Worm (Caenorhabditis elegans) whole organism, late embryonic: ENCODE measurements around the gene kin-20.
A peak's percentile ranks its signal among the peaks of the same experiment; 100 is the strongest.

Experiments
- F13H6.1 ChIP-seq: sonication (generic microtip); optimal IDR thresholded peaks from 2 replicates; lab custom pipeline; 2016; ENCODE audit warnings: missing genetic modification characterization, missing compliant biosample characterization
- K02D7.2 ChIP-seq: sonication (generic microtip); optimal IDR thresholded peaks from 2 replicates; lab custom pipeline; 2017; ENCODE audit warnings: mild to moderate bottlenecking, missing genetic modification characterization, missing compliant biosample characterization
- K09A11.1 ChIP-seq: sonication (generic microtip); optimal IDR thresholded peaks from 2 replicates; lab custom pipeline; 2017; ENCODE audit warnings: antibody characterized with exemption, mild to moderate bottlenecking, missing genetic modification characterization, missing compliant biosample characterization; ENCODE audit not compliant: insufficient read depth
- T23F11.4 ChIP-seq: fragments of 200-800 bp; sonication (Bioruptor generic); optimal IDR thresholded peaks from 2 replicates; lab custom pipeline; 2018; ENCODE audit warnings: mild to moderate bottlenecking, missing genetic modification characterization, missing compliant biosample characterization
- ama-1 ChIP-seq: fragments of 150-350 bp; optimal IDR thresholded peaks from 2 replicates; lab custom pipeline; 2014
- ceh-14 ChIP-seq: sonication (generic microtip); optimal IDR thresholded peaks from 2 replicates; lab custom pipeline; 2016; ENCODE audit warnings: missing genotype, missing genetic modification characterization, missing compliant biosample characterization
- ceh-22 ChIP-seq: sonication (generic microtip); optimal IDR thresholded peaks from 2 replicates; lab custom pipeline; 2017; ENCODE audit warnings: missing biosample characterization, missing genetic modification characterization
- ceh-24 ChIP-seq: sonication (generic microtip); optimal IDR thresholded peaks from 2 replicates; lab custom pipeline; 2016; ENCODE audit warnings: mild to moderate bottlenecking, missing genetic modification characterization, missing compliant biosample characterization
- ceh-30 ChIP-seq: fragments of 150-350 bp; optimal IDR thresholded peaks from 2 replicates; lab custom pipeline; 2014; ENCODE audit warnings: missing biosample characterization, missing genetic modification characterization
- ceh-34 ChIP-seq: sonication (generic microtip); optimal IDR thresholded peaks from 2 replicates; lab custom pipeline; 2016; ENCODE audit warnings: mild to moderate bottlenecking, missing genetic modification characterization, missing compliant biosample characterization
- ceh-6 ChIP-seq: fragments of 200-800 bp; sonication (Bioruptor generic); optimal IDR thresholded peaks from 2 replicates; lab custom pipeline; 2018; ENCODE audit warnings: mild to moderate bottlenecking, missing genetic modification characterization, missing compliant biosample characterization
- che-1 ChIP-seq: sonication (generic microtip); optimal IDR thresholded peaks from 2 replicates; lab custom pipeline; 2016; ENCODE audit warnings: mild to moderate bottlenecking, missing genetic modification characterization, missing compliant biosample characterization
- dmd-4 ChIP-seq: sonication (generic microtip); optimal IDR thresholded peaks from 2 replicates; lab custom pipeline; 2016; ENCODE audit warnings: borderline replicate concordance, missing genetic modification characterization, missing compliant biosample characterization
- elt-2 ChIP-seq: sonication (generic microtip); optimal IDR thresholded peaks from 2 replicates; lab custom pipeline; 2016; ENCODE audit warnings: missing genetic modification reagents, missing genetic modification characterization, missing compliant biosample characterization
- elt-4 ChIP-seq: sonication (generic microtip); optimal IDR thresholded peaks from 2 replicates; lab custom pipeline; 2016; ENCODE audit warnings: missing genetic modification characterization, missing compliant biosample characterization
- eyg-1 ChIP-seq: sonication (generic microtip); optimal IDR thresholded peaks from 2 replicates; lab custom pipeline; 2016; ENCODE audit warnings: missing genotype, missing genetic modification characterization, missing compliant biosample characterization
- fax-1 ChIP-seq: sonication (generic microtip); optimal IDR thresholded peaks from 2 replicates; lab custom pipeline; 2016; ENCODE audit warnings: missing genotype, missing genetic modification characterization, missing compliant biosample characterization
- fkh-10 ChIP-seq: fragments of 150-350 bp; optimal IDR thresholded peaks from 2 replicates; lab custom pipeline; 2014; ENCODE audit warnings: missing biosample characterization, missing genetic modification reagents, missing genetic modification characterization
- fkh-6 ChIP-seq: sonication (generic microtip); optimal IDR thresholded peaks from 2 replicates; lab custom pipeline; 2016; ENCODE audit warnings: missing genetic modification characterization, missing compliant biosample characterization
- hlh-15 ChIP-seq: sonication (generic microtip); optimal IDR thresholded peaks from 2 replicates; lab custom pipeline; 2016; ENCODE audit warnings: missing genetic modification characterization, missing compliant biosample characterization
- hlh-30 ChIP-seq: sonication (generic microtip); optimal IDR thresholded peaks from 2 replicates; lab custom pipeline; 2017; ENCODE audit warnings: antibody characterized with exemption, missing genetic modification characterization, missing compliant biosample characterization; ENCODE audit not compliant: insufficient read depth
- hlh-6 ChIP-seq: sonication (generic microtip); optimal IDR thresholded peaks from 2 replicates; lab custom pipeline; 2016; ENCODE audit warnings: missing genotype, missing genetic modification characterization, missing compliant biosample characterization
- lim-6 ChIP-seq: sonication (generic microtip); optimal IDR thresholded peaks from 2 replicates; lab custom pipeline; 2016; ENCODE audit warnings: missing genetic modification characterization, missing compliant biosample characterization
- madf-2 ChIP-seq: sonication (generic microtip); optimal IDR thresholded peaks from 2 replicates; lab custom pipeline; 2017; ENCODE audit warnings: missing genetic modification characterization, missing compliant biosample characterization
- mec-3 ChIP-seq: sonication (generic microtip); optimal IDR thresholded peaks from 2 replicates; lab custom pipeline; 2016; ENCODE audit warnings: borderline replicate concordance, missing genetic modification characterization, missing compliant biosample characterization
- nfya-1 ChIP-seq: sonication (generic microtip); optimal IDR thresholded peaks from 2 replicates; lab custom pipeline; 2017; ENCODE audit warnings: missing genetic modification characterization, mild to moderate bottlenecking, missing compliant biosample characterization, antibody characterized with exemption, moderate library complexity
- nhr-11 ChIP-seq: fragments of 150-350 bp; optimal IDR thresholded peaks from 2 replicates; lab custom pipeline; 2014; ENCODE audit warnings: missing biosample characterization, missing genetic modification characterization
- nhr-232 ChIP-seq: sonication (generic microtip); optimal IDR thresholded peaks from 2 replicates; lab custom pipeline; 2016; ENCODE audit warnings: missing genetic modification characterization, missing compliant biosample characterization
- npax-4 ChIP-seq: sonication (generic microtip); optimal IDR thresholded peaks from 2 replicates; lab custom pipeline; 2016; ENCODE audit warnings: missing genetic modification characterization, missing compliant biosample characterization
- pag-3 ChIP-seq: sonication (generic microtip); optimal IDR thresholded peaks from 2 replicates; lab custom pipeline; 2016; ENCODE audit warnings: missing compliant biosample characterization, missing genetic modification characterization, borderline replicate concordance
- pat-9 ChIP-seq: fragments of 200-800 bp; sonication (Bioruptor generic); optimal IDR thresholded peaks from 2 replicates; lab custom pipeline; 2018; ENCODE audit warnings: mild to moderate bottlenecking, missing genetic modification characterization, moderate library complexity, missing compliant biosample characterization
- pha-2 ChIP-seq: sonication (generic microtip); optimal IDR thresholded peaks from 2 replicates; lab custom pipeline; 2017; ENCODE audit warnings: mild to moderate bottlenecking, missing genetic modification characterization, missing compliant biosample characterization
- pros-1 ChIP-seq: fragments of 150-350 bp; optimal IDR thresholded peaks from 2 replicates; lab custom pipeline; 2014; ENCODE audit warnings: missing biosample characterization, missing genetic modification reagents, missing genetic modification characterization
- sox-2 ChIP-seq: fragments of 200-800 bp; sonication (Bioruptor generic); IDR thresholded peaks from 2 replicates; pipeline ENCODE4 v1.3.6; 2022; ENCODE audit warnings: missing genetic modification reagents, missing genetic modification characterization, missing compliant biosample characterization
- tbx-2 ChIP-seq: sonication (generic microtip); optimal IDR thresholded peaks from 2 replicates; lab custom pipeline; 2016; ENCODE audit warnings: missing genetic modification characterization, missing compliant biosample characterization
- unc-55 ChIP-seq: sonication (generic microtip); optimal IDR thresholded peaks from 2 replicates; lab custom pipeline; 2017; ENCODE audit warnings: missing biosample characterization, missing genetic modification reagents, missing genetic modification characterization
- unc-86 ChIP-seq: sonication (generic microtip); optimal IDR thresholded peaks from 2 replicates; lab custom pipeline; 2016; ENCODE audit warnings: missing genetic modification characterization, missing compliant biosample characterization
- zip-5 ChIP-seq: sonication (generic microtip); optimal IDR thresholded peaks from 2 replicates; lab custom pipeline; 2016; ENCODE audit warnings: missing genetic modification characterization, missing compliant biosample characterization

Gene kin-20

DNA sequence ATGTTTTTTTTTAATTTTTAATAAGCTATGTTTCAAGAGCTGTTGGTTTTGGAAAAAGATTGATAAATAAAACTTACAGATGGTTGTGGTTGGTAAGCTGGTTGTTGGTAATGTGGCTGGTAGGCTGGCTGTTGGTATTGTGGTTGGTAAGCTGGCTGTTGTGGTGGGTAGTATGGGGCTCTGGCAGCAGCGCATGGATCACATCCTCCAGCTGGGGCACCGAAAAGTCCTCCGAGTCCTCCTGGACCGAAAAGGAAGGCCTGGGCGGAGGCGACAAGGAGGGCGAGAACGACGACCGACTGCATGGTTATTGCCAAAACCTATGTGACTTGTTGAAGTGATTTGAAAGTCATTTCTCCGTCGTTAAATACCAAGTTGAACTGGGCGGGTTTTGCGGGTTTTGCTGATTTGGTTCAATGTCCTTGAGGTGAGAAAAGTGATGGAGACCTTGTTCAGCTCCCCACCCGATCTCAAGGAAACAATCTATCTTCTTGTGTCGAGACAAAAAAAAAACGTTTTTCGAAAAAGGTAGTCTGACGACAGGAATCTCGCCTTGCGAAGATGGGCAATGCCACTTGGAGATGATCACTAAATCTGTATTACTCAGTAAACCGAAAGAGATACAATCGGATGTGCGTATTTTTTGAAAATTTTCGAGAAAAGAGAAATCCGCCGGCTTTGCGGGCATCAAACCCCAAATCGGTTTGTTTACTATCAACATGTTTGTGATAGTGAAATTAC, 17.4 kb downstream of the kin-20 start, which contains the start of gene F46F2.3:
TSS of gene F46F2.3 (minus strand) at position 341 of the 741 bp plus-strand sequence.
- no peak for TF ChIP-seq T23F11.4 (GFP tag; lab: Kevin White, UChicago)
- TF ChIP-seq fkh-6: no peak
- TF ChIP-seq ceh-6: no peak
- no peak for TF ChIP-seq ceh-22 (tag; lab: Kevin White, UChicago)
- TF ChIP-seq ceh-14: no peak
- no peak for TF ChIP-seq pha-2 (tag; lab: Kevin White, UChicago)
- TF ChIP-seq fax-1: no peak
- TF ChIP-seq hlh-6 (tag; lab: Kevin White, UChicago): no peak
- TF ChIP-seq hlh-15: no peak
- no peak for TF ChIP-seq ceh-30 (tag; lab: Kevin White, UChicago)
- TF ChIP-seq K09A11.1: no peak
- TF ChIP-seq unc-86 (tag; lab: Kevin White, UChicago): no peak
- no peak for TF ChIP-seq eyg-1
- TF ChIP-seq ceh-24 (tag; lab: Kevin White, UChicago): no peak
- TF ChIP-seq elt-4: no peak
- TF ChIP-seq nhr-11 (tag; lab: Kevin White, UChicago): no peak
- no peak for TF ChIP-seq dmd-4
- no peak for TF ChIP-seq npax-4 (tag; lab: Kevin White, UChicago)

- peak; percentile 3 for TF ChIP-seq tbx-2
- no peak for TF ChIP-seq unc-55 (GFP tag; lab: Kevin White, UChicago)
- TF ChIP-seq hlh-30 (tag; lab: Kevin White, UChicago): peak; percentile 25
- TF ChIP-seq, all 69 proteins: peak for 2
These were observed 31.0 kb downstream of the kin-20 start for ce11 chrX:15246595-15246994.

DNA sequence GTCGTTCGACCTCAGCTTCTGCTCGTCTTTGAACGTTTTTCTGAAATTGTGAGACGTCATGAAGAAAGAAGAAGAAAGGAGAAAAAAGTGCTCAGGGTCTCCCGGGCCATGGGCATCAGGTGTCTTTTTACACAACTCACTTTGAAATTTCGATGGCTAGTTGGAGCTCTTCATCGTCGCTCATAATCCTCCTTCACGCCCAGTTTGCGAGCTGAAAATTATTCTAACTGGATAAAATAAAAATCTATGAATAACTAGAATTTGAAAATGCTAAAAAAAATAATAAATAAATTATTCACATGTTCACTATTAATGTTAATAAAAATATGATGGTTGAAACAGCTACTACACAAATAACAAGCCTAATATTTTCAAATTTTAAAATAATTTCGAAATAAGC, 31.4 kb downstream of the kin-20 start, which contains the start of gene piki-1:
TSS of gene piki-1 (minus strand) at position 218 of the 400 bp plus-strand sequence.
- TF ChIP-seq pag-3 (tag; lab: Kevin White, UChicago): no peak
- TF ChIP-seq eyg-1: no peak
- no peak for TF ChIP-seq madf-2
- TF ChIP-seq K02D7.2: no peak
- TF ChIP-seq nfya-1: no peak
- no peak for TF ChIP-seq sox-2 (GFP tag; lab: Robert Waterston, UW)
- TF ChIP-seq elt-2 (tag; lab: Kevin White, UChicago): no peak
- no peak for TF ChIP-seq ceh-34 (tag; lab: Kevin White, UChicago)
- no peak for TF ChIP-seq dmd-4
- no peak for TF ChIP-seq che-1
- TF ChIP-seq F13H6.1 (tag; lab: Kevin White, UChicago): no peak
- no peak for TF ChIP-seq nhr-11 (tag; lab: Kevin White, UChicago)
- TF ChIP-seq nhr-232 (tag; lab: Kevin White, UChicago): no peak
- no peak for TF ChIP-seq zip-5 (tag; lab: Kevin White, UChicago)
- TF ChIP-seq pat-9 (tag; lab: Kevin White, UChicago): no peak
- no peak for TF ChIP-seq unc-55 (GFP tag; lab: Kevin White, UChicago)
- no peak for TF ChIP-seq ama-1 (lab: Kevin White, UChicago)
- no peak for TF ChIP-seq fkh-10 (GFP tag; lab: Kevin White, UChicago)

DNA sequence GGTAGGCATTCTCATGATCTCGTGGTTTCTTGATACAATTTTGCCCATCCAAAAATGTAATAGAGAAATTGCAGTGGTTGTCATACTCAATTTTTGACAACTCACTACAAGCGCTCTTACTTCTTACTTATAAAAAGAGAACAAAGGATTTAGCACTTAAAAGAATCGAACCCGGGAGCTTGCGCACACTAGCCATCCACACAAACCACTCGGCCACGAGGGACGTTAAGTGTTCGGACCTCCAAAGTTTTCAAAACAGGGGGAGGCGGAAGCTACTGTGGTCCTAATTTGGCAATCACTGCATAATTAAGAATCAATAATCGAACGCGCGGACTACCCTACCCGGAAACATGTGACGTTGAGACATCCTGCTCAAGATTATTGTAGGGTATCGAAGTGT, 34.8 kb downstream of the kin-20 start:
- no peak for TF ChIP-seq lim-6 (tag; lab: Kevin White, UChicago)
- TF ChIP-seq pat-9 (tag; lab: Kevin White, UChicago): no peak
- TF ChIP-seq zip-5 (tag; lab: Kevin White, UChicago): no peak
- no peak for TF ChIP-seq mec-3 (tag; lab: Kevin White, UChicago)
- no peak for TF ChIP-seq pros-1 (tag; lab: Kevin White, UChicago)
